Fruit fly (Drosophila melanogaster) whole organism, embryonic: ENCODE measurements around the gene CG10513.

Experiments
- ATbp ChIP-seq: fragments of 200-800 bp; sonication (Bioruptor generic); optimal IDR thresholded peaks from 2 replicates; lab custom pipeline; 2017; ENCODE audit warnings: missing biosample characterization, mild to moderate bottlenecking, missing genetic modification characterization, missing genetic modification reagents
- Atf3 ChIP-seq: fragments of 200-800 bp; sonication (Bioruptor generic); optimal IDR thresholded peaks from 3 replicates; lab custom pipeline; 2016; ENCODE audit warnings: missing biosample characterization, missing genetic modification characterization
- B-H2 ChIP-seq: fragments of 200-800 bp; sonication (Bioruptor generic); optimal IDR thresholded peaks from 2 replicates; lab custom pipeline; 2018; ENCODE audit warnings: missing biosample characterization, mild to moderate bottlenecking, missing genetic modification characterization
- BtbVII ChIP-seq: fragments of 200-800 bp; sonication (Bioruptor generic); optimal IDR thresholded peaks from 3 replicates; lab custom pipeline; 2017; ENCODE audit warnings: missing biosample characterization, mild to moderate bottlenecking, missing genetic modification characterization
- CG10431 ChIP-seq: fragments of 200-800 bp; sonication (Bioruptor generic); optimal IDR thresholded peaks from 3 replicates; lab custom pipeline; 2018; ENCODE audit warnings: missing biosample characterization, mild to moderate bottlenecking, missing genetic modification characterization
- CG12071 ChIP-seq: fragments of 200-800 bp; sonication (Bioruptor generic); optimal IDR thresholded peaks from 3 replicates; lab custom pipeline; 2018; ENCODE audit warnings: missing biosample characterization, mild to moderate bottlenecking, missing genetic modification characterization
- CG12219 ChIP-seq: fragments of 200-800 bp; sonication (Bioruptor generic); optimal IDR thresholded peaks from 3 replicates; lab custom pipeline; 2018; ENCODE audit warnings: missing biosample characterization, mild to moderate bottlenecking, missing genetic modification characterization
- CG13296 ChIP-seq: fragments of 200-800 bp; sonication (Bioruptor generic); optimal IDR thresholded peaks from 3 replicates; lab custom pipeline; 2018; ENCODE audit warnings: missing biosample characterization, mild to moderate bottlenecking, missing genetic modification characterization
- CG13624 ChIP-seq: fragments of 200-800 bp; sonication (Bioruptor generic); optimal IDR thresholded peaks from 2 replicates; lab custom pipeline; 2016; ENCODE audit warnings: missing biosample characterization, missing genetic modification characterization
- CG13894 ChIP-seq: fragments of 200-800 bp; sonication (Bioruptor generic); optimal IDR thresholded peaks from 3 replicates; lab custom pipeline; 2018; ENCODE audit warnings: missing biosample characterization, mild to moderate bottlenecking, missing genetic modification characterization, moderate library complexity
- CG15514 ChIP-seq: fragments of 200-800 bp; sonication (Bioruptor generic); optimal IDR thresholded peaks from 3 replicates; lab custom pipeline; 2017; ENCODE audit warnings: missing biosample characterization, missing genetic modification characterization, mild to moderate bottlenecking, moderate library complexity, missing genetic modification reagents
- CG15601 ChIP-seq: fragments of 200-800 bp; sonication (Bioruptor generic); optimal IDR thresholded peaks from 3 replicates; lab custom pipeline; 2019; ENCODE audit warnings: missing biosample characterization, mild to moderate bottlenecking, missing genetic modification characterization, moderate library complexity
- CG1602 ChIP-seq: fragments of 200-800 bp; sonication (Bioruptor generic); optimal IDR thresholded peaks from 3 replicates; lab custom pipeline; 2016; ENCODE audit warnings: missing biosample characterization, missing genetic modification characterization
- CG16815 ChIP-seq: fragments of 200-800 bp; sonication (Bioruptor generic); optimal IDR thresholded peaks from 3 replicates; lab custom pipeline; 2017; ENCODE audit warnings: missing biosample characterization, mild to moderate bottlenecking, missing genetic modification characterization
- CG17385 ChIP-seq: fragments of 200-800 bp; sonication (Bioruptor generic); optimal IDR thresholded peaks from 3 replicates; lab custom pipeline; 2018; ENCODE audit warnings: missing biosample characterization, mild to moderate bottlenecking, missing genetic modification characterization
- CG17568 ChIP-seq: fragments of 200-800 bp; sonication (Bioruptor generic); optimal IDR thresholded peaks from 2 replicates; lab custom pipeline; 2018; ENCODE audit warnings: missing biosample characterization, mild to moderate bottlenecking, missing genetic modification characterization, moderate library complexity
- CG32767 ChIP-seq: fragments of 200-800 bp; sonication (Bioruptor generic); IDR thresholded peaks from 2 replicates; pipeline ENCODE4 v1.3.6; 2022; ENCODE audit warnings: missing biosample characterization, missing genetic modification characterization
- CG3281 ChIP-seq: fragments of 200-800 bp; sonication (Bioruptor generic); optimal IDR thresholded peaks from 3 replicates; lab custom pipeline; 2017; ENCODE audit warnings: missing biosample characterization, mild to moderate bottlenecking, missing genetic modification characterization
- CG34224 ChIP-seq: fragments of 200-800 bp; sonication (Bioruptor generic); IDR thresholded peaks from 3 replicates; pipeline ENCODE4 v1.3.6; 2022; ENCODE audit warnings: missing biosample characterization, missing genetic modification characterization; ENCODE audit not compliant: partially characterized antibody
- CG34376 ChIP-seq: fragments of 200-800 bp; sonication (Bioruptor generic); optimal IDR thresholded peaks from 2 replicates; lab custom pipeline; 2018; ENCODE audit warnings: missing biosample characterization, mild to moderate bottlenecking, missing genetic modification characterization
- CG8290 ChIP-seq, 3 experiments: fragments of 200-800 bp; sonication (Bioruptor generic); optimal IDR thresholded peaks; 2 replicates each; lab custom pipeline; 2016 to 2019; ENCODE audit warnings: missing biosample characterization in 3 of 3, missing genetic modification characterization in 3 of 3, mild to moderate bottlenecking in 2 of 3, moderate library complexity in 1 of 3
- CG9797 ChIP-seq: fragments of 200-800 bp; sonication (Bioruptor generic); optimal IDR thresholded peaks from 3 replicates; lab custom pipeline; 2018; ENCODE audit warnings: missing biosample characterization, mild to moderate bottlenecking, missing genetic modification characterization
- CG9932 ChIP-seq: fragments of 200-800 bp; sonication (Bioruptor generic); IDR thresholded peaks from 2 replicates; pipeline ENCODE4 v1.3.6; 2022; ENCODE audit warnings: missing biosample characterization, missing genetic modification characterization
- Camta ChIP-seq: fragments of 200-800 bp; sonication (Bioruptor generic); optimal IDR thresholded peaks from 2 replicates; lab custom pipeline; 2016; ENCODE audit warnings: missing biosample characterization, missing genetic modification characterization
- CrebB ChIP-seq: fragments of 200-800 bp; sonication (Bioruptor generic); optimal IDR thresholded peaks from 3 replicates; lab custom pipeline; 2018; ENCODE audit warnings: missing biosample characterization, mild to moderate bottlenecking, missing genetic modification characterization
- Dbx ChIP-seq: fragments of 200-800 bp; sonication (Bioruptor generic); IDR thresholded peaks from 3 replicates; pipeline ENCODE4 v1.3.6; 2022; ENCODE audit warnings: missing biosample characterization, missing genetic modification characterization
- Ets97D ChIP-seq: fragments of 200-800 bp; sonication (Bioruptor generic); optimal IDR thresholded peaks from 3 replicates; lab custom pipeline; 2016; ENCODE audit warnings: missing biosample characterization, missing genetic modification characterization
- Fer1 ChIP-seq: fragments of 200-800 bp; sonication (Bioruptor generic); optimal IDR thresholded peaks from 2 replicates; lab custom pipeline; 2017; ENCODE audit warnings: missing biosample characterization, mild to moderate bottlenecking, missing genetic modification characterization
- Hand ChIP-seq: fragments of 200-800 bp; sonication (Bioruptor generic); optimal IDR thresholded peaks from 2 replicates; lab custom pipeline; 2017; ENCODE audit warnings: mild to moderate bottlenecking, missing biosample characterization, missing genetic modification reagents, missing genetic modification characterization
- HmgZ ChIP-seq: fragments of 200-800 bp; sonication (Bioruptor generic); optimal IDR thresholded peaks from 2 replicates; lab custom pipeline; 2018; ENCODE audit warnings: missing biosample characterization, mild to moderate bottlenecking, missing genetic modification characterization
- Hmr ChIP-seq: fragments of 200-800 bp; sonication (Bioruptor generic); optimal IDR thresholded peaks from 3 replicates; lab custom pipeline; 2017; ENCODE audit warnings: mild to moderate bottlenecking, missing biosample characterization, missing genetic modification reagents, missing genetic modification characterization
- Hr39 ChIP-seq: fragments of >200 bp; optimal IDR thresholded peaks from 2 replicates; lab custom pipeline; 2017
- Lpt ChIP-seq: fragments of >200 bp; optimal IDR thresholded peaks from 2 replicates; lab custom pipeline; 2018; ENCODE audit warnings: missing biosample characterization, missing genetic modification characterization
- Meics ChIP-seq: fragments of 200-800 bp; sonication (Bioruptor generic); optimal IDR thresholded peaks from 2 replicates; lab custom pipeline; 2017; ENCODE audit warnings: missing biosample characterization, mild to moderate bottlenecking, missing genetic modification characterization
- Mrtf ChIP-seq: fragments of 200-800 bp; sonication (Bioruptor generic); IDR thresholded peaks from 3 replicates; pipeline ENCODE4 v1.3.6; 2022; ENCODE audit warnings: missing biosample characterization, missing genetic modification characterization
- PHDP ChIP-seq: fragments of 200-800 bp; sonication (Bioruptor generic); optimal IDR thresholded peaks from 3 replicates; lab custom pipeline; 2018; ENCODE audit warnings: missing biosample characterization, mild to moderate bottlenecking, missing genetic modification characterization, moderate library complexity
- Rfx ChIP-seq: fragments of 200-800 bp; sonication (Bioruptor generic); IDR thresholded peaks from 2 replicates; pipeline ENCODE4 v1.3.6; 2022; ENCODE audit warnings: missing biosample characterization, missing genetic modification characterization
- YL-1 ChIP-seq: fragments of 200-800 bp; sonication (Bioruptor generic); optimal IDR thresholded peaks from 3 replicates; lab custom pipeline; 2017; ENCODE audit warnings: missing biosample characterization, mild to moderate bottlenecking, missing genetic modification characterization
- chinmo ChIP-seq: fragments of 200-800 bp; sonication (Bioruptor generic); IDR thresholded peaks from 4 replicates; pipeline ENCODE4 v1.3.6; 2022; ENCODE audit warnings: missing biosample characterization, missing genetic modification characterization; ENCODE audit not compliant: partially characterized antibody
- eve ChIP-seq, 2 experiments: fragments of >200 bp; optimal IDR thresholded peaks; 2 replicates each; lab custom pipeline; 2017; ENCODE audit warnings: missing biosample characterization in 2 of 2, missing genetic modification characterization in 2 of 2
- h ChIP-seq: fragments of >200 bp; optimal IDR thresholded peaks from 2 replicates; lab custom pipeline; 2017
- insv ChIP-seq, 2 experiments: fragments of 200-800 bp; sonication (Bioruptor generic); optimal IDR thresholded peaks; 3 replicates each; lab custom pipeline; 2016 to 2018; ENCODE audit warnings: missing biosample characterization in 2 of 2, missing genetic modification characterization in 2 of 2
- lab ChIP-seq: fragments of 200-800 bp; sonication (Bioruptor generic); optimal IDR thresholded peaks from 3 replicates; lab custom pipeline; 2017; ENCODE audit warnings: missing biosample characterization, missing genetic modification characterization, mild to moderate bottlenecking, moderate library complexity, missing genetic modification reagents
- lilli ChIP-seq: fragments of 200-800 bp; sonication (Bioruptor generic); optimal IDR thresholded peaks from 3 replicates; lab custom pipeline; 2016; ENCODE audit warnings: missing biosample characterization, missing genetic modification characterization
- lola ChIP-seq, 3 experiments: fragments of >200 bp in 2 of 3; fragments of 200-800 bp in 1 of 3; sonication (Bioruptor generic) in 1 of 3; optimal IDR thresholded peaks; 2 replicates each; lab custom pipeline; 2017 to 2019; ENCODE audit warnings: missing biosample characterization in 3 of 3, missing genetic modification characterization in 3 of 3, mild to moderate bottlenecking in 1 of 3, moderate library complexity in 1 of 3
- odd ChIP-seq: fragments of 200-800 bp; sonication (Bioruptor generic); optimal IDR thresholded peaks from 2 replicates; lab custom pipeline; 2017; ENCODE audit warnings: missing biosample characterization, mild to moderate bottlenecking, missing genetic modification characterization
- pfk ChIP-seq: fragments of 200-800 bp; sonication (Bioruptor generic); optimal IDR thresholded peaks from 2 replicates; lab custom pipeline; 2018; ENCODE audit warnings: missing biosample characterization, mild to moderate bottlenecking, missing genetic modification characterization, moderate library complexity
- pita ChIP-seq: fragments of 200-800 bp; sonication (Bioruptor generic); optimal IDR thresholded peaks from 2 replicates; lab custom pipeline; 2017; ENCODE audit warnings: missing biosample characterization, mild to moderate bottlenecking, missing genetic modification characterization
- sens ChIP-seq: fragments of 200-800 bp; sonication (Bioruptor generic); peaks from one replicate; lab custom pipeline; 2016; ENCODE audit warnings: missing biosample characterization, missing genetic modification characterization
- wek ChIP-seq: fragments of 200-800 bp; sonication (Bioruptor generic); optimal IDR thresholded peaks from 3 replicates; lab custom pipeline; 2018; ENCODE audit warnings: missing biosample characterization, mild to moderate bottlenecking, missing genetic modification characterization, moderate library complexity

The CG10513 gene

dm6 chr3R:25292864-25293284 lies 15.9 kb upstream of the CG10513 start, which contains the start of gene CG31098 (continued):
- no peak for TF ChIP-seq lilli (GFP tag; lab: Kevin White, UChicago)
- TF ChIP-seq Dbx (GFP tag; lab: Robert Waterston, UW): no peak
- TF ChIP-seq CG8290 (GFP tag; optimal IDR thresholded peaks at IDR 0.05; lab: Kevin White, UChicago): no peak
- TF ChIP-seq CG8290 (tag; optimal IDR thresholded peaks at IDR 0.05; lab: Kevin White, UChicago): peak in 1 of 2 experiments; percentile 11
- TF ChIP-seq CG34224: peak; percentile 49; the same call in 1 of the 3 replicates
- TF ChIP-seq chinmo: peak; percentile 81; the same call in 2 of the 4 replicates
- TF ChIP-seq CG13894 (tag; lab: Kevin White, UChicago): peak; percentile 51
- no peak for TF ChIP-seq CG9932 (GFP tag; lab: Robert Waterston, UW)
- TF ChIP-seq Camta (GFP tag; lab: Kevin White, UChicago): no peak
- TF ChIP-seq CG32767 (GFP tag; lab: Robert Waterston, UW): peak; percentile 78
- TF ChIP-seq Rfx (GFP tag; lab: Robert Waterston, UW): peak; percentile 7; the same call in 1 of the 2 replicates
- TF ChIP-seq YL-1 (GFP tag; lab: Kevin White, UChicago): peak; percentile 0
- TF ChIP-seq CG16815 (GFP tag; lab: Kevin White, UChicago): no peak
- TF ChIP-seq insv (GFP tag; optimal IDR thresholded peaks at IDR 0.05; lab: Kevin White, UChicago): no peak
- TF ChIP-seq CrebB (tag; lab: Kevin White, UChicago): peak; percentile 53
- peak; percentile 2 for TF ChIP-seq CG12219 (GFP tag; lab: Kevin White, UChicago)
- peak; percentile 53 for TF ChIP-seq CG3281 (GFP tag; lab: Kevin White, UChicago)
- TF ChIP-seq Atf3 (GFP tag; lab: Kevin White, UChicago): no peak
- peak; percentile 26 for TF ChIP-seq CG10431 (GFP tag; lab: Kevin White, UChicago)
- peak; percentile 40 for TF ChIP-seq wek (GFP tag; lab: Kevin White, UChicago)
- peak; percentile 47 for TF ChIP-seq CG17385 (GFP tag; lab: Kevin White, UChicago)
- peak; percentile 87 for TF ChIP-seq CG34376
- no peak for TF ChIP-seq Mrtf (GFP tag; lab: Robert Waterston, UW)
- TF ChIP-seq sens (GFP tag; lab: Kevin White, UChicago): peak; percentile 20
- TF ChIP-seq CG13624 (GFP tag; lab: Kevin White, UChicago): no peak
- TF ChIP-seq Hmr (GFP tag; lab: Kevin White, UChicago): peak; percentile 35
- TF ChIP-seq CG15514 (GFP tag; lab: Kevin White, UChicago): peak; percentile 58
- TF ChIP-seq B-H2 (GFP tag; lab: Kevin White, UChicago): peak; percentile 61
- peak; percentile 63 for TF ChIP-seq CG17568 (GFP tag; lab: Kevin White, UChicago)
- TF ChIP-seq CG13296 (GFP tag; lab: Kevin White, UChicago): peak; percentile 70
- TF ChIP-seq ATbp (GFP tag; lab: Kevin White, UChicago): peak; percentile 39
- no peak for TF ChIP-seq CG9797 (GFP tag; lab: Kevin White, UChicago)
- TF ChIP-seq eve (GFP tag; optimal IDR thresholded peaks at IDR 0.05; lab: Kevin White, UChicago): peak in 1 of 2 experiments; percentile 18
- TF ChIP-seq PHDP (tag; lab: Kevin White, UChicago): peak; percentile 60
- TF ChIP-seq CG1602 (GFP tag; lab: Kevin White, UChicago): no peak
- TF ChIP-seq Hand (GFP tag; lab: Kevin White, UChicago): peak; percentile 14
- no peak for TF ChIP-seq lola (GFP tag; optimal IDR thresholded peaks at IDR 0.05; lab: Kevin White, UChicago)
- TF ChIP-seq pita (GFP tag; lab: Kevin White, UChicago): no peak
- TF ChIP-seq lab: peak; percentile 48
- TF ChIP-seq HmgZ (tag; lab: Kevin White, UChicago): peak; percentile 20
- TF ChIP-seq CG15601 (tag; lab: Kevin White, UChicago): peak; percentile 0
- no peak for TF ChIP-seq h (lab: Kevin White, UChicago)
- peak; percentile 53 for TF ChIP-seq Meics (GFP tag; lab: Kevin White, UChicago)
- TF ChIP-seq Ets97D: no peak
- TF ChIP-seq Lpt (GFP tag; lab: Kevin White, UChicago): no peak
- peak; percentile 72 for TF ChIP-seq Fer1 (GFP tag; lab: Kevin White, UChicago)
- TF ChIP-seq Hr39 (lab: Kevin White, UChicago): no peak
- TF ChIP-seq pfk (GFP tag; lab: Kevin White, UChicago): peak; percentile 47
- peak; percentile 52 for TF ChIP-seq CG12071 (GFP tag; lab: Kevin White, UChicago)
- TF ChIP-seq odd (GFP tag; lab: Kevin White, UChicago): peak; percentile 53
- peak; percentile 66 for TF ChIP-seq BtbVII (GFP tag; lab: Kevin White, UChicago)
